Worm (Caenorhabditis elegans) whole organism, mixed stage, embryonic: ENCODE data around the gene W01B6.5.
A peak's percentile ranks its signal among the peaks of the same experiment; 100 is the strongest.

Source experiments
- cnd-1 ChIP-seq: fragments of 200-800 bp; sonication (Bioruptor generic); optimal IDR thresholded peaks from 2 replicates; lab custom pipeline; 2018; ENCODE audit warnings: mild to moderate bottlenecking, missing genetic modification characterization, missing compliant biosample characterization
- drap-1 ChIP-seq: fragments of 200-800 bp; sonication (Bioruptor generic); optimal IDR thresholded peaks from 3 replicates; lab custom pipeline; 2018; ENCODE audit warnings: mild to moderate bottlenecking, missing genetic modification characterization, missing compliant biosample characterization
- elt-1 ChIP-seq: sonication (generic microtip); optimal IDR thresholded peaks from 2 replicates; lab custom pipeline; 2017; ENCODE audit warnings: missing genetic modification characterization, mild to moderate bottlenecking, missing compliant biosample characterization, antibody characterized with exemption, moderate library complexity, borderline replicate concordance; ENCODE audit not compliant: insufficient read depth
- elt-3 ChIP-seq: fragments of 150-350 bp; optimal IDR thresholded peaks from 2 replicates; lab custom pipeline; 2014; ENCODE audit warnings: missing biosample characterization, missing genetic modification characterization
- lin-13 ChIP-seq: fragments of 150-350 bp; optimal IDR thresholded peaks from 2 replicates; lab custom pipeline; 2014; ENCODE audit warnings: missing biosample characterization, missing genetic modification characterization
- lsy-2 ChIP-seq: fragments of 150-350 bp; optimal IDR thresholded peaks from 2 replicates; lab custom pipeline; 2014; ENCODE audit warnings: missing biosample characterization, missing genetic modification characterization
- mep-1 ChIP-seq: fragments of 150-350 bp; optimal IDR thresholded peaks from 2 replicates; lab custom pipeline; 2017; ENCODE audit warnings: missing biosample characterization, missing genetic modification reagents, missing genetic modification characterization, inconsistent platforms
- nhr-28 ChIP-seq: fragments of 150-350 bp; optimal IDR thresholded peaks from 2 replicates; lab custom pipeline; 2014; ENCODE audit warnings: missing biosample characterization, missing genetic modification characterization
- pha-4 ChIP-seq: fragments of 150-350 bp; optimal IDR thresholded peaks from 2 replicates; lab custom pipeline; 2018; ENCODE audit warnings: missing biosample characterization, missing genetic modification reagents, missing genetic modification characterization
- snpc-4 ChIP-seq: fragments of 150-350 bp; optimal IDR thresholded peaks from 2 replicates; lab custom pipeline; 2014; ENCODE audit warnings: missing biosample characterization, missing genetic modification characterization
- sptf-1 ChIP-seq: sonication (generic microtip); optimal IDR thresholded peaks from 2 replicates; lab custom pipeline; 2017; ENCODE audit warnings: mild to moderate bottlenecking, missing genetic modification characterization, moderate library complexity, missing compliant biosample characterization
- unc-39 ChIP-seq: fragments of 150-350 bp; optimal IDR thresholded peaks from 2 replicates; lab custom pipeline; 2014; ENCODE audit warnings: missing biosample characterization, missing genetic modification characterization
- unc-62 ChIP-seq: fragments of 150-350 bp; optimal IDR thresholded peaks from 2 replicates; lab custom pipeline; 2014; ENCODE audit warnings: missing biosample characterization, missing genetic modification reagents, missing genetic modification characterization

DNA sequence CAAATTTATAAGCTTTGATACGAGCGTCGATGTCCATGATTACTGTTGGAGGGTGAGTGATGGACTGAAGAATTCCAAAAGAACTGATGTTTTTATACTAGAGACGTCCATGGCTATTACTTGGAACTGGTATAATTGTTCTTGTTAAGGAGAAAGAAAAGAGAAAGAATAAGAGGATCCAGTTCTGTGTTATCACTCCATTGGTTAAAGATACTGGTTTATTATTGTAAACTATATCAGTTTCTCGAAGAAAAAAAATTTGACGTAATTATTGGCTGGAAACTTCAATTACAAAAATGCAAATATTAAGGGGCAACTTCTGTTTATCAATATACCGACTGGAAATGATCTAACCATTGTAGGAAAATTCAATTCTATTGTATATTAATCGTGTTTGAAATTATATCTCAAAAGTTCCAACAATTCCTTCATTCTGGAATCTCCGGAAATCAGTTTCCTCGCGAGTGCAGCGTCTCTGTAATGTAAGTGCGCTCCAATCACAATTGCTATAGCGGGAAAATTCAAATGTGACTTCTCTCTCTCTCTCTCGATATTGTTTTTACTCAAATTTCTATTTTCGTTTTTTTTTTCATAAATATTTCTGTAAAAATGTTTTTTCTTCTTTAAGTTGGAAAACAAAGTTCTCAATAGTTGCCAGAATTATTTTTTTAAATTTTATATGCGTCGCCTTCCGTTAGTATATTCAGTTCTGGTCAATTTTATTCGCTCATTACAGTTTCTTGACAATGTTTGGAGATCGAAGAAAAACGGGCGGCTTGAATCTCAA lies 9.6 kb downstream of the W01B6.5 start, which contains the start of the genes col-2 and ndc-80:
- peak; percentile 75 for TF ChIP-seq lsy-2
- TF ChIP-seq sptf-1 (tag; lab: Kevin White, UChicago): no peak
- TF ChIP-seq cnd-1: no peak
- TF ChIP-seq unc-39 (tag; lab: Kevin White, UChicago): no peak
- no peak for TF ChIP-seq nhr-28 (tag; lab: Kevin White, UChicago)
- TF ChIP-seq snpc-4 (tag; lab: Kevin White, UChicago): no peak
- TF ChIP-seq unc-62 (GFP tag; lab: Kevin White, UChicago): peak; percentile 20
- no peak for TF ChIP-seq drap-1 (GFP tag; lab: Kevin White, UChicago)
- TF ChIP-seq pha-4 (tag; lab: Kevin White, UChicago): peak; percentile 44
- no peak for TF ChIP-seq elt-1 (tag; lab: Kevin White, UChicago)
- no peak for TF ChIP-seq elt-3 (tag; lab: Kevin White, UChicago)
- no peak for TF ChIP-seq mep-1 (tag; lab: Kevin White, UChicago)
- TF ChIP-seq lin-13: no peak
